Worm (Caenorhabditis elegans): Measurements from ENCODE around the gene flwr-1.

DNA sequence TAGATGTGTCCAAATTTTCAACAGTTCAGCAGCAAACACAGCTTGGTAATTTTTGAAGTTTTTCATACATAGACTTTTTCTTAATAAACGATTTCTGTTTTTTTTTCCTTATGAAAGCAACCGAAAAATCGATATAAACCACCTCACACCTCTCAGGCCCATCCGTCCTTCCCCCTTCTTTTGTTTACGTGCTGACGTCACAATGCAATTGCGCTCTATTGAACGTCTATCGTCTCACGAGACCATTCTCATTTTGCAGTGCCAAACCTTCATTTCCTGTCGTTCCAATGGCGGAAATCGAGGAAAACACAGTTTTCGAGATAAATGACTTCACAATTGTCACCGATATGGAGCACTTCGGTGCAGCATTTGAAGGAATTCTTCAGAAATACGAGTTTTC, 13.2 kb upstream of the flwr-1 start, which contains the start of gene rbg-1:
- TF ChIP-seq W03F9.2 (tag; optimal IDR thresholded peaks at IDR 0.05): peak; percentile 51
- TF ChIP-seq him-1 (tag; optimal IDR thresholded peaks at IDR 0.05): no peak

Measured in whole organism, L4/young adult.